Fruit fly (Drosophila melanogaster) whole organism, wandering third instar larva: ENCODE data around the gene Dad1.

ENCODE experiments used
- Dfd ChIP-seq: fragments of >200 bp; optimal IDR thresholded peaks from 2 replicates; lab custom pipeline; 2017; ENCODE audit warnings: missing biosample characterization, missing genetic modification characterization
- woc ChIP-seq: sonication (Bioruptor generic); optimal IDR thresholded peaks from 2 replicates; lab custom pipeline; 2016; ENCODE audit warnings: missing biosample characterization, mild to moderate bottlenecking, missing genetic modification characterization

Dad1 gene

dm6 chr2L:8333624-8334023, 50.3 kb downstream of the Dad1 start:
- TF ChIP-seq Dfd (GFP tag; lab: Kevin White, UChicago) (peak; percentile 97), woc (GFP tag; lab: Kevin White, UChicago) (no peak)
- TF ChIP-seq, all 38 proteins: peak for 1
